Worm (Caenorhabditis elegans) whole organism, L1 larva: ENCODE data around the gene rha-1.

Experiments
- blmp-1 ChIP-seq: fragments of 150-350 bp; optimal IDR thresholded peaks from 2 replicates; lab custom pipeline; 2014; ENCODE audit warnings: missing biosample characterization, missing genetic modification characterization
- efl-1 ChIP-seq, 4 experiments: fragments of 150-350 bp; optimal IDR thresholded peaks in 3 of 4; peaks in 1 of 4; 1 replicate in 1 of 4; 2 replicates in 3 of 4; lab custom pipeline; 2014; ENCODE audit warnings: missing biosample characterization in 2 of 4, missing genetic modification characterization in 2 of 4, missing genetic modification reagents in 2 of 4
- fkh-10 ChIP-seq: sonication (generic microtip); optimal IDR thresholded peaks from 2 replicates; lab custom pipeline; 2017; ENCODE audit warnings: missing biosample characterization, missing genetic modification reagents, missing genetic modification characterization
- lin-13 ChIP-seq: fragments of 150-350 bp; optimal IDR thresholded peaks from 2 replicates; lab custom pipeline; 2014; ENCODE audit warnings: missing biosample characterization, missing genetic modification reagents, missing genetic modification characterization
- lin-15B ChIP-seq: fragments of 150-350 bp; sonication (generic microtip); optimal IDR thresholded peaks from 3 replicates; lab custom pipeline; 2014; ENCODE audit warnings: missing biosample characterization, missing genetic modification characterization
- nhr-237 ChIP-seq: fragments of 150-350 bp; optimal IDR thresholded peaks from 2 replicates; lab custom pipeline; 2014; ENCODE audit warnings: missing biosample characterization, missing genetic modification characterization
- nhr-76 ChIP-seq: sonication (generic microtip); optimal IDR thresholded peaks from 2 replicates; lab custom pipeline; 2017; ENCODE audit warnings: missing biosample characterization, missing genetic modification characterization
- nhr-77 ChIP-seq: fragments of 150-350 bp; optimal IDR thresholded peaks from 2 replicates; lab custom pipeline; 2014; ENCODE audit warnings: missing biosample characterization, missing genetic modification characterization
- nhr-84 ChIP-seq: sonication (generic microtip); optimal IDR thresholded peaks from 2 replicates; lab custom pipeline; 2017; ENCODE audit warnings: missing biosample characterization, missing genetic modification characterization
- pax-3 ChIP-seq: fragments of 200-800 bp; sonication (Bioruptor generic); optimal IDR thresholded peaks from 2 replicates; lab custom pipeline; 2018; ENCODE audit warnings: mild to moderate bottlenecking, missing genetic modification characterization, moderate library complexity, missing compliant biosample characterization
- skn-1 ChIP-seq: fragments of 150-350 bp; optimal IDR thresholded peaks from 2 replicates; lab custom pipeline; 2014; ENCODE audit warnings: missing biosample characterization, missing genetic modification characterization
- sptf-1 ChIP-seq: fragments of 150-350 bp; optimal IDR thresholded peaks from 2 replicates; lab custom pipeline; 2014; ENCODE audit warnings: missing biosample characterization, missing genetic modification characterization
- unc-62 ChIP-seq: fragments of 150-350 bp; optimal IDR thresholded peaks from 2 replicates; lab custom pipeline; 2014; ENCODE audit warnings: missing biosample characterization, missing genetic modification reagents, missing genetic modification characterization
- ztf-11 ChIP-seq, 2 experiments: sonication (generic microtip); optimal IDR thresholded peaks; 2 replicates each; lab custom pipeline; 2016 to 2017; ENCODE audit warnings: missing genetic modification characterization in 2 of 2, missing biosample characterization in 1 of 2, missing compliant biosample characterization in 1 of 2

DNA sequence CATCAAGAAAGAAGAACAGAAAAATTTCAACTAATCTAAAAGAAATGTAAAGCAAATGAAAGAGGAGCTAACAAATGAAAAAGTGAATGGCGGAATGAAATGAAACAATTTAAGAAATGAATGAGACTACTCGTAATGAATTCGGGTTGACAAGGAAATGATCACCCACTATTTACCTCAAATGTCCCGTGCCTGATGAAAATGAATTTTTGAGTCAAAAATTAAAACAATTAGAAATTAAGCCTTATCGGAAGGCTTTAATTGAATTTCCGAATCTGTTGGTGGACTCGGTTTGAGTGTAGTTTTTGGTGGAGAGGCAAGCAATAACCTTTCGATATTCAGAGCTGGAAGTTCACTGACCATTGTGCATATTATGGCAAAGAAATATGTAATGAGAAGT is 34.5 kb downstream of the rha-1 start:
- TF ChIP-seq nhr-77 (tag; lab: Kevin White, UChicago) (no peak), nhr-237 (tag; lab: Kevin White, UChicago) (no peak), nhr-84 (tag; lab: Kevin White, UChicago) (no peak), sptf-1 (no peak), unc-62 (GFP tag; lab: Kevin White, UChicago) (no peak), pax-3 (no peak), lin-13 (GFP tag; lab: Kevin White, UChicago) (no peak), fkh-10 (GFP tag; lab: Kevin White, UChicago) (no peak), nhr-76 (no peak), skn-1 (no peak), efl-1 (optimal IDR thresholded peaks at IDR 0.05; lab: Kevin White, UChicago) (no peak), efl-1 (GFP tag; optimal IDR thresholded peaks at IDR 0.05 in 1 of 2; lab: Kevin White, UChicago) (peak in 1 of 2 experiments; percentile 81), lin-15B (no peak), blmp-1 (no peak), ztf-11 (tag; optimal IDR thresholded peaks at IDR 0.05; lab: Kevin White, UChicago) (no peak)
